Fruit fly (Drosophila melanogaster) whole organism, embryonic: ENCODE results near the gene CG17118.

Source experiments
- Aef1 ChIP-seq: fragments of 200-800 bp; sonication (Bioruptor generic); IDR thresholded peaks from 3 replicates; pipeline ENCODE4 v1.3.6; 2022; ENCODE audit warnings: missing biosample characterization, missing genetic modification characterization
- BEAF-32 ChIP-seq: fragments of 200-800 bp; sonication (Bioruptor generic); optimal IDR thresholded peaks from 3 replicates; lab custom pipeline; 2017; ENCODE audit warnings: missing biosample characterization, missing genetic modification characterization, mild to moderate bottlenecking, moderate library complexity, missing genetic modification reagents
- Bgb ChIP-seq: fragments of 200-800 bp; sonication (Bioruptor generic); IDR thresholded peaks from 2 replicates; pipeline ENCODE4 v1.3.6; 2022; ENCODE audit warnings: missing biosample characterization, missing genetic modification characterization; ENCODE audit not compliant: partially characterized antibody
- C15 ChIP-seq: fragments of 200-800 bp; sonication (Bioruptor generic); IDR thresholded peaks from 3 replicates; pipeline ENCODE4 v1.3.6; 2022; ENCODE audit warnings: missing biosample characterization, missing genetic modification characterization
- CG10267 ChIP-seq: fragments of 200-800 bp; sonication (Bioruptor generic); optimal IDR thresholded peaks from 2 replicates; lab custom pipeline; 2018; ENCODE audit warnings: missing biosample characterization, mild to moderate bottlenecking, missing genetic modification characterization, moderate library complexity
- CG10543 ChIP-seq: fragments of 200-800 bp; sonication (Bioruptor generic); optimal IDR thresholded peaks from 3 replicates; lab custom pipeline; 2017; ENCODE audit warnings: missing biosample characterization, mild to moderate bottlenecking, missing genetic modification characterization, moderate library complexity
- CG11560 ChIP-seq: fragments of 200-800 bp; sonication (Bioruptor generic); IDR thresholded peaks from 3 replicates; pipeline ENCODE4 v1.3.6; 2022; ENCODE audit warnings: missing biosample characterization, missing genetic modification characterization
- CG12299 ChIP-seq: fragments of 200-800 bp; sonication (Bioruptor generic); optimal IDR thresholded peaks from 2 replicates; lab custom pipeline; 2018; ENCODE audit warnings: missing biosample characterization, mild to moderate bottlenecking, missing genetic modification characterization
- CG1529 ChIP-seq: fragments of 200-800 bp; sonication (Bioruptor generic); optimal IDR thresholded peaks from 3 replicates; lab custom pipeline; 2018; ENCODE audit warnings: missing biosample characterization, missing genetic modification characterization
- CG1647 ChIP-seq: fragments of 200-800 bp; sonication (Bioruptor generic); optimal IDR thresholded peaks from 3 replicates; lab custom pipeline; 2016; ENCODE audit warnings: missing biosample characterization, missing genetic modification characterization
- CG17568 ChIP-seq: fragments of 200-800 bp; sonication (Bioruptor generic); optimal IDR thresholded peaks from 2 replicates; lab custom pipeline; 2018; ENCODE audit warnings: missing biosample characterization, mild to moderate bottlenecking, missing genetic modification characterization, moderate library complexity
- CG18764 ChIP-seq: fragments of 200-800 bp; sonication (Bioruptor generic); optimal IDR thresholded peaks from 3 replicates; lab custom pipeline; 2016; ENCODE audit warnings: missing biosample characterization, missing genetic modification characterization
- CG2202 ChIP-seq: fragments of 200-800 bp; sonication (Bioruptor generic); optimal IDR thresholded peaks from 2 replicates; lab custom pipeline; 2018; ENCODE audit warnings: missing biosample characterization, mild to moderate bottlenecking, missing genetic modification characterization
- CG32772 ChIP-seq: fragments of 200-800 bp; sonication (Bioruptor generic); IDR thresholded peaks from 2 replicates; pipeline ENCODE4 v1.3.6; 2022; ENCODE audit warnings: missing biosample characterization, missing genetic modification characterization
- CG3995 ChIP-seq: fragments of 200-800 bp; sonication (Bioruptor generic); optimal IDR thresholded peaks from 3 replicates; lab custom pipeline; 2016; ENCODE audit warnings: missing biosample characterization, missing genetic modification characterization
- CG42726 ChIP-seq: fragments of 200-800 bp; sonication (Bioruptor generic); IDR thresholded peaks from 2 replicates; pipeline ENCODE4 v1.3.6; 2022; ENCODE audit warnings: missing biosample characterization, missing genetic modification characterization; ENCODE audit not compliant: partially characterized antibody
- CG4328 ChIP-seq: fragments of 200-800 bp; sonication (Bioruptor generic); optimal IDR thresholded peaks from 3 replicates; lab custom pipeline; 2017; ENCODE audit warnings: missing biosample characterization, missing genetic modification reagents, missing genetic modification characterization
- CG6272 ChIP-seq: fragments of 200-800 bp; sonication (Bioruptor generic); IDR thresholded peaks from 2 replicates; pipeline ENCODE4 v1.3.6; 2022; ENCODE audit warnings: missing biosample characterization, missing genetic modification characterization
- CG6689 ChIP-seq: fragments of 200-800 bp; sonication (Bioruptor generic); IDR thresholded peaks from 2 replicates; pipeline ENCODE4 v1.3.6; 2022; ENCODE audit warnings: missing biosample characterization, missing genetic modification characterization
- CG8944 ChIP-seq: fragments of 200-800 bp; sonication (Bioruptor generic); optimal IDR thresholded peaks from 3 replicates; lab custom pipeline; 2016; ENCODE audit warnings: missing biosample characterization, missing genetic modification characterization
- CG9797 ChIP-seq: fragments of 200-800 bp; sonication (Bioruptor generic); optimal IDR thresholded peaks from 3 replicates; lab custom pipeline; 2018; ENCODE audit warnings: missing biosample characterization, mild to moderate bottlenecking, missing genetic modification characterization
- CG9932 ChIP-seq: fragments of 200-800 bp; sonication (Bioruptor generic); IDR thresholded peaks from 2 replicates; pipeline ENCODE4 v1.3.6; 2022; ENCODE audit warnings: missing biosample characterization, missing genetic modification characterization
- Camta ChIP-seq: fragments of 200-800 bp; sonication (Bioruptor generic); optimal IDR thresholded peaks from 2 replicates; lab custom pipeline; 2016; ENCODE audit warnings: missing biosample characterization, missing genetic modification characterization
- CkIIα-i1 ChIP-seq: fragments of 200-800 bp; sonication (Bioruptor generic); IDR thresholded peaks from 2 replicates; pipeline ENCODE4 v1.3.6; 2022; ENCODE audit warnings: missing biosample characterization, missing genetic modification characterization
- Dip2 ChIP-seq: fragments of 200-800 bp; sonication (Bioruptor generic); IDR thresholded peaks from 2 replicates; pipeline ENCODE4 v1.3.6; 2022; ENCODE audit warnings: missing biosample characterization, missing genetic modification characterization
- E2f2 ChIP-seq: fragments of 200-800 bp; sonication (Bioruptor generic); IDR thresholded peaks from 2 replicates; pipeline ENCODE4 v1.3.6; 2022; ENCODE audit warnings: missing biosample characterization, missing genetic modification characterization
- Elba2 ChIP-seq: fragments of 200-800 bp; sonication (Bioruptor generic); optimal IDR thresholded peaks from 3 replicates; lab custom pipeline; 2016; ENCODE audit warnings: missing biosample characterization, missing genetic modification characterization
- Hmr ChIP-seq: fragments of 200-800 bp; sonication (Bioruptor generic); optimal IDR thresholded peaks from 3 replicates; lab custom pipeline; 2017; ENCODE audit warnings: mild to moderate bottlenecking, missing biosample characterization, missing genetic modification reagents, missing genetic modification characterization
- Hmx ChIP-seq: fragments of 200-800 bp; sonication (Bioruptor generic); optimal IDR thresholded peaks from 2 replicates; lab custom pipeline; 2016; ENCODE audit warnings: missing biosample characterization, missing genetic modification characterization
- Opbp ChIP-seq: fragments of 200-800 bp; sonication (Bioruptor generic); IDR thresholded peaks from 3 replicates; pipeline ENCODE4 v1.3.6; 2022; ENCODE audit warnings: missing biosample characterization, missing genetic modification characterization; ENCODE audit not compliant: partially characterized antibody
- Optix ChIP-seq: fragments of 200-800 bp; sonication (Bioruptor generic); IDR thresholded peaks from 3 replicates; pipeline ENCODE4 v1.3.6; 2022; ENCODE audit warnings: missing biosample characterization, missing genetic modification characterization
- Ptx1 ChIP-seq: fragments of 200-800 bp; sonication (Bioruptor generic); IDR thresholded peaks from 2 replicates; pipeline ENCODE4 v1.3.6; 2022; ENCODE audit warnings: missing biosample characterization, missing genetic modification characterization
- Rfx ChIP-seq: fragments of 200-800 bp; sonication (Bioruptor generic); IDR thresholded peaks from 2 replicates; pipeline ENCODE4 v1.3.6; 2022; ENCODE audit warnings: missing biosample characterization, missing genetic modification characterization
- Rx ChIP-seq: fragments of 200-800 bp; sonication (Bioruptor generic); IDR thresholded peaks from 2 replicates; pipeline ENCODE4 v1.3.6; 2022; ENCODE audit warnings: missing biosample characterization, missing genetic modification characterization
- cg ChIP-seq: fragments of 200-800 bp; sonication (Bioruptor generic); optimal IDR thresholded peaks from 3 replicates; lab custom pipeline; 2019; ENCODE audit warnings: missing biosample characterization, mild to moderate bottlenecking, missing genetic modification characterization, moderate library complexity
- da ChIP-seq: fragments of 200-800 bp; sonication (Bioruptor generic); optimal IDR thresholded peaks from 2 replicates; lab custom pipeline; 2016; ENCODE audit warnings: missing biosample characterization, missing genetic modification characterization
- dimm ChIP-seq: fragments of 200-800 bp; sonication (Bioruptor generic); IDR thresholded peaks from 2 replicates; pipeline ENCODE4 v1.3.6; 2022; ENCODE audit warnings: missing biosample characterization, missing genetic modification characterization
- dm ChIP-seq: fragments of 200-800 bp; sonication (Bioruptor generic); optimal IDR thresholded peaks from 3 replicates; lab custom pipeline; 2016; ENCODE audit warnings: missing biosample characterization, missing genetic modification characterization
- dmrt11E ChIP-seq: fragments of 200-800 bp; sonication (Bioruptor generic); optimal IDR thresholded peaks from 3 replicates; lab custom pipeline; 2018; ENCODE audit warnings: missing biosample characterization, mild to moderate bottlenecking, missing genetic modification characterization, moderate library complexity
- dpn ChIP-seq, 2 experiments: fragments of 200-800 bp; sonication (Bioruptor generic); optimal IDR thresholded peaks; 3 replicates each; lab custom pipeline; 2016; ENCODE audit warnings: missing biosample characterization in 2 of 2, missing genetic modification characterization in 2 of 2
- fru ChIP-seq: fragments of >200 bp; optimal IDR thresholded peaks from 2 replicates; lab custom pipeline; 2017
- ftz-f1 ChIP-seq: fragments of 200-800 bp; sonication (Bioruptor generic); optimal IDR thresholded peaks from 2 replicates; lab custom pipeline; 2016; ENCODE audit warnings: missing biosample characterization, missing genetic modification characterization
- klu ChIP-seq: fragments of 200-800 bp; sonication (Bioruptor generic); IDR thresholded peaks from 2 replicates; pipeline ENCODE4 v1.3.6; 2022; ENCODE audit warnings: missing biosample characterization, missing genetic modification characterization
- maf-S ChIP-seq: fragments of 200-800 bp; sonication (Bioruptor generic); optimal IDR thresholded peaks from 2 replicates; lab custom pipeline; 2016; ENCODE audit warnings: missing biosample characterization, missing genetic modification characterization
- oc ChIP-seq: fragments of 200-800 bp; sonication (Bioruptor generic); optimal IDR thresholded peaks from 2 replicates; lab custom pipeline; 2018; ENCODE audit warnings: missing biosample characterization, mild to moderate bottlenecking, missing genetic modification characterization, moderate library complexity
- otp ChIP-seq: fragments of 200-800 bp; sonication (Bioruptor generic); IDR thresholded peaks from 3 replicates; pipeline ENCODE4, ENCODE4 v1.3.6; 2022; ENCODE audit warnings: missing biosample characterization, missing genetic modification characterization
- pita ChIP-seq: fragments of 200-800 bp; sonication (Bioruptor generic); optimal IDR thresholded peaks from 2 replicates; lab custom pipeline; 2017; ENCODE audit warnings: missing biosample characterization, mild to moderate bottlenecking, missing genetic modification characterization
- psq ChIP-seq: fragments of 200-800 bp; sonication (Bioruptor generic); optimal IDR thresholded peaks from 2 replicates; lab custom pipeline; 2017; ENCODE audit warnings: missing biosample characterization, missing genetic modification characterization
- pum ChIP-seq: fragments of 200-800 bp; sonication (Bioruptor generic); optimal IDR thresholded peaks from 2 replicates; lab custom pipeline; 2016; ENCODE audit warnings: missing biosample characterization, missing genetic modification characterization
- salm ChIP-seq: fragments of 200-800 bp; sonication (Bioruptor generic); optimal IDR thresholded peaks from 2 replicates; lab custom pipeline; 2018; ENCODE audit warnings: missing biosample characterization, mild to moderate bottlenecking, missing genetic modification characterization
- seq ChIP-seq: fragments of 200-800 bp; sonication (Bioruptor generic); IDR thresholded peaks from 2 replicates; pipeline ENCODE4 v1.3.6; 2022; ENCODE audit warnings: missing biosample characterization, missing genetic modification characterization
- sr ChIP-seq: fragments of 200-800 bp; sonication (Bioruptor generic); IDR thresholded peaks from 3 replicates; pipeline ENCODE4 v1.3.6; 2022; ENCODE audit warnings: missing biosample characterization, missing genetic modification characterization
- tgo ChIP-seq: fragments of 200-800 bp; sonication (Bioruptor generic); IDR thresholded peaks from 3 replicates; pipeline ENCODE4 v1.3.6; 2022; ENCODE audit warnings: missing biosample characterization, missing genetic modification characterization
- zen2 ChIP-seq: fragments of 200-800 bp; sonication (Bioruptor generic); IDR thresholded peaks from 3 replicates; pipeline ENCODE4 v1.3.6; 2022; ENCODE audit warnings: missing biosample characterization, missing genetic modification characterization; ENCODE audit not compliant: partially characterized antibody

CG17118 gene

DNA sequence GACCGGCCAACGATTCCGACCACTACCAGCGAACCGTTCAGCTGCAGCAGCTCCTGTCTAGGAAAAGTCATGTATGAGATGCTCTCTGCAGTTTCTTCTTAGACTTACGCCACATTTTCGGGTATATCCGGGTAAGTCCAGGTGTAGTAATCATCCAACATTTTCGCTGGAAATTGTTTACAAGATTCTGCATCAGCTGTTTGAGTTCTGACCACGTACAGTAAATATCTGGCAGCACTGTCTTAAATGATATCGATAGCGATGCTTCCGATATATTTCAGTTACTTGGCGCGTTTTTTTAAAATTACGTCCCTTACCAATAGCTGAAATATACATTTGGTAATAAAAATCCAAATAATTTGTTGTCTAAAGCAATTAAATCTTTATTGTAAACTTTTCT, 13.7 kb downstream of the CG17118 start, which contains the start of gene CG6729 (continued):
- TF ChIP-seq zen2 (GFP tag; lab: Robert Waterston, UW) (no peak; the same call in 2 of the 3 replicates), otp (GFP tag; lab: Robert Waterston, UW) (no peak), CkIIα-i1 (no peak), CG32772 (GFP tag; lab: Robert Waterston, UW) (no peak), Optix (GFP tag; lab: Robert Waterston, UW) (no peak), CG10267 (tag; lab: Kevin White, UChicago) (no peak), psq (GFP tag; lab: Kevin White, UChicago) (no peak), salm (tag; lab: Kevin White, UChicago) (no peak), CG42726 (no peak), Rfx (GFP tag; lab: Robert Waterston, UW) (no peak), dimm (no peak), CG12299 (tag; lab: Kevin White, UChicago) (no peak), ftz-f1 (no peak), CG1647 (GFP tag; lab: Kevin White, UChicago) (no peak), Rx (no peak), CG3995 (GFP tag; lab: Kevin White, UChicago) (no peak), CG6272 (GFP tag; lab: Robert Waterston, UW) (no peak), CG9932 (GFP tag; lab: Robert Waterston, UW) (no peak), pita (GFP tag; lab: Kevin White, UChicago) (no peak), CG2202 (tag; lab: Kevin White, UChicago) (no peak), da (no peak), Opbp (peak; percentile 74; the same call in 2 of the 3 replicates), CG9797 (GFP tag; lab: Kevin White, UChicago) (no peak), CG17568 (no peak), CG1529 (no peak), CG11560 (tag; lab: Robert Waterston, UW) (no peak), CG6689 (GFP tag; lab: Robert Waterston, UW) (no peak), klu (GFP tag; lab: Robert Waterston, UW) (no peak), dpn (GFP tag; optimal IDR thresholded peaks at IDR 0.05; lab: Kevin White, UChicago) (no peak), Hmx (no peak), Dip2 (GFP tag; lab: Robert Waterston, UW) (no peak), pum (GFP tag; lab: Kevin White, UChicago) (no peak), cg (GFP tag; lab: Kevin White, UChicago) (no peak), CG4328 (GFP tag; lab: Kevin White, UChicago) (no peak), sr (GFP tag; lab: Robert Waterston, UW) (no peak), CG8944 (GFP tag; lab: Kevin White, UChicago) (no peak), Elba2 (GFP tag; lab: Kevin White, UChicago) (no peak), fru (no peak), dmrt11E (tag; lab: Kevin White, UChicago) (no peak), Bgb (peak; percentile 76), maf-S (GFP tag; lab: Kevin White, UChicago) (no peak), Ptx1 (GFP tag; lab: Robert Waterston, UW) (no peak), Hmr (GFP tag; lab: Kevin White, UChicago) (no peak), Camta (GFP tag; lab: Kevin White, UChicago) (no peak), E2f2 (GFP tag; lab: Robert Waterston, UW) (peak; percentile 95), BEAF-32 (GFP tag; lab: Kevin White, UChicago) (peak; percentile 77), CG18764 (GFP tag; lab: Kevin White, UChicago) (no peak), tgo (GFP tag; lab: Robert Waterston, UW) (no peak), C15 (GFP tag; lab: Robert Waterston, UW) (no peak), Aef1 (GFP tag; lab: Robert Waterston, UW) (no peak), seq (GFP tag; lab: Robert Waterston, UW) (no peak), oc (tag; lab: Kevin White, UChicago) (no peak), dm (GFP tag; lab: Kevin White, UChicago) (no peak), CG10543 (GFP tag; lab: Kevin White, UChicago) (no peak)
